Worm (Caenorhabditis elegans) whole organism, L2 larva: Measurements from ENCODE around the gene clec-141.
A peak's percentile ranks its signal among the peaks of the same experiment; 100 is the strongest.

Experiments
- C34F6.9 ChIP-seq: fragments of 150-350 bp; optimal IDR thresholded peaks from 2 replicates; lab custom pipeline; 2014; ENCODE audit warnings: missing biosample characterization, missing genetic modification characterization
- F13H6.1 ChIP-seq: sonication (generic microtip); optimal IDR thresholded peaks from 2 replicates; lab custom pipeline; 2016; ENCODE audit warnings: missing genetic modification characterization, missing compliant biosample characterization
- R02D3.7 ChIP-seq: fragments of 150-350 bp; optimal IDR thresholded peaks from 2 replicates; lab custom pipeline; 2014; ENCODE audit warnings: missing biosample characterization, missing genetic modification characterization
- Y55F3AM.14 ChIP-seq: fragments of 200-800 bp; sonication (Bioruptor generic); optimal IDR thresholded peaks from 2 replicates; lab custom pipeline; 2018; ENCODE audit warnings: mild to moderate bottlenecking, missing genetic modification characterization, missing compliant biosample characterization
- aly-2 ChIP-seq: fragments of 150-350 bp; optimal IDR thresholded peaks from 2 replicates; lab custom pipeline; 2014; ENCODE audit warnings: missing biosample characterization, missing genetic modification characterization
- ama-1 ChIP-seq: fragments of 150-350 bp; optimal IDR thresholded peaks from 2 replicates; lab custom pipeline; 2018; ENCODE audit warnings: inconsistent platforms
- ceh-16 ChIP-seq: fragments of 150-350 bp; optimal IDR thresholded peaks from 2 replicates; lab custom pipeline; 2014; ENCODE audit warnings: missing biosample characterization, missing genetic modification characterization
- ceh-82 ChIP-seq: fragments of 150-350 bp; optimal IDR thresholded peaks from 2 replicates; lab custom pipeline; 2014; ENCODE audit warnings: missing biosample characterization, missing genetic modification characterization
- dmd-4 ChIP-seq: sonication (generic microtip); optimal IDR thresholded peaks from 2 replicates; lab custom pipeline; 2017; ENCODE audit warnings: missing biosample characterization, missing genetic modification characterization
- egl-27 ChIP-seq: sonication (generic microtip); optimal IDR thresholded peaks from 3 replicates; lab custom pipeline; 2017; ENCODE audit warnings: missing biosample characterization, missing genetic modification reagents, missing genetic modification characterization
- elt-3 ChIP-seq: sonication (generic microtip); optimal IDR thresholded peaks from 2 replicates; lab custom pipeline; 2017; ENCODE audit warnings: missing biosample characterization, missing genetic modification characterization
- fos-1 ChIP-seq: fragments of 150-350 bp; optimal IDR thresholded peaks from 2 replicates; lab custom pipeline; 2014; ENCODE audit warnings: missing biosample characterization, missing genetic modification characterization
- gmeb-1 ChIP-seq: fragments of 150-350 bp; optimal IDR thresholded peaks from 2 replicates; lab custom pipeline; 2014; ENCODE audit warnings: missing biosample characterization, missing genetic modification characterization
- lin-11 ChIP-seq: fragments of 150-350 bp; sonication (generic microtip); optimal IDR thresholded peaks from 2 replicates; lab custom pipeline; 2014; ENCODE audit warnings: missing biosample characterization, missing genetic modification characterization, inconsistent platforms, mixed read lengths
- lin-39 ChIP-seq: fragments of 150-350 bp; optimal IDR thresholded peaks from 2 replicates; lab custom pipeline; 2014; ENCODE audit warnings: missing biosample characterization, missing genetic modification reagents, missing genetic modification characterization
- mbf-1 ChIP-seq: sonication (generic microtip); optimal IDR thresholded peaks from 2 replicates; lab custom pipeline; 2017; ENCODE audit warnings: missing biosample characterization, missing genetic modification characterization
- nhr-10 ChIP-seq: sonication (generic microtip); optimal IDR thresholded peaks from 2 replicates; lab custom pipeline; 2017; ENCODE audit warnings: missing biosample characterization, missing genetic modification characterization
- nhr-11 ChIP-seq: fragments of 150-350 bp; optimal IDR thresholded peaks from 2 replicates; lab custom pipeline; 2014; ENCODE audit warnings: missing biosample characterization, missing genetic modification characterization
- nhr-12 ChIP-seq: fragments of 150-350 bp; optimal IDR thresholded peaks from 2 replicates; lab custom pipeline; 2014; ENCODE audit warnings: missing biosample characterization, missing genetic modification characterization
- nhr-129 ChIP-seq: fragments of 150-350 bp; optimal IDR thresholded peaks from 2 replicates; lab custom pipeline; 2014; ENCODE audit warnings: missing biosample characterization, missing genetic modification characterization
- nhr-23 ChIP-seq: fragments of 150-350 bp; optimal IDR thresholded peaks from 2 replicates; lab custom pipeline; 2014; ENCODE audit warnings: missing biosample characterization, missing genetic modification reagents, missing genetic modification characterization
- nhr-25 ChIP-seq: fragments of 150-350 bp; sonication (generic microtip); optimal IDR thresholded peaks from 3 replicates; lab custom pipeline; 2014; ENCODE audit warnings: missing biosample characterization, missing genetic modification characterization
- nhr-6 ChIP-seq: fragments of 150-350 bp; optimal IDR thresholded peaks from 2 replicates; lab custom pipeline; 2014; ENCODE audit warnings: missing biosample characterization, missing genetic modification characterization
- nhr-77 ChIP-seq: fragments of 150-350 bp; optimal IDR thresholded peaks from 2 replicates; lab custom pipeline; 2014; ENCODE audit warnings: missing biosample characterization, missing genetic modification characterization
- sem-4 ChIP-seq: fragments of 150-350 bp; optimal IDR thresholded peaks from 2 replicates; lab custom pipeline; 2014; ENCODE audit warnings: missing biosample characterization, missing genetic modification reagents, missing genetic modification characterization
- skn-1 ChIP-seq: sonication (generic microtip); optimal IDR thresholded peaks from 2 replicates; lab custom pipeline; 2017; ENCODE audit warnings: missing biosample characterization, missing genetic modification characterization
- sma-3 ChIP-seq: sonication (generic microtip); optimal IDR thresholded peaks from 2 replicates; lab custom pipeline; 2016; ENCODE audit warnings: missing genetic modification reagents, missing genetic modification characterization, missing compliant biosample characterization
- sma-9 ChIP-seq, 2 experiments: fragments of 150-350 bp in 1 of 2; sonication (generic microtip) in 1 of 2; optimal IDR thresholded peaks; 2 replicates each; lab custom pipeline; 2014 to 2016; ENCODE audit warnings: missing genetic modification characterization in 2 of 2, mild to moderate bottlenecking in 1 of 2, missing biosample characterization in 1 of 2, missing compliant biosample characterization in 1 of 2, missing genetic modification reagents in 1 of 2, moderate library complexity in 1 of 2
- snpc-4 ChIP-seq: fragments of 150-350 bp; optimal IDR thresholded peaks from 2 replicates; lab custom pipeline; 2014; ENCODE audit warnings: missing biosample characterization, missing genetic modification characterization
- unc-39 ChIP-seq: fragments of 150-350 bp; optimal IDR thresholded peaks from 2 replicates; lab custom pipeline; 2014; ENCODE audit warnings: missing biosample characterization, missing genetic modification characterization
- unc-55 ChIP-seq: fragments of 150-350 bp; sonication (generic microtip); optimal IDR thresholded peaks from 3 replicates; lab custom pipeline; 2014; ENCODE audit warnings: missing biosample characterization, missing genetic modification reagents, missing genetic modification characterization
- unc-62 ChIP-seq: fragments of 150-350 bp; optimal IDR thresholded peaks from 2 replicates; lab custom pipeline; 2014; ENCODE audit warnings: missing biosample characterization, missing genetic modification reagents, missing genetic modification characterization
- zag-1 ChIP-seq: fragments of 150-350 bp; optimal IDR thresholded peaks from 2 replicates; lab custom pipeline; 2014; ENCODE audit warnings: missing biosample characterization, missing genetic modification characterization
- ztf-11 ChIP-seq: sonication (generic microtip); optimal IDR thresholded peaks from 2 replicates; lab custom pipeline; 2017; ENCODE audit warnings: missing biosample characterization, missing genetic modification characterization
- ztf-4 ChIP-seq: fragments of 150-350 bp; optimal IDR thresholded peaks from 2 replicates; lab custom pipeline; 2014; ENCODE audit warnings: missing biosample characterization, missing genetic modification characterization

The clec-141 gene

DNA sequence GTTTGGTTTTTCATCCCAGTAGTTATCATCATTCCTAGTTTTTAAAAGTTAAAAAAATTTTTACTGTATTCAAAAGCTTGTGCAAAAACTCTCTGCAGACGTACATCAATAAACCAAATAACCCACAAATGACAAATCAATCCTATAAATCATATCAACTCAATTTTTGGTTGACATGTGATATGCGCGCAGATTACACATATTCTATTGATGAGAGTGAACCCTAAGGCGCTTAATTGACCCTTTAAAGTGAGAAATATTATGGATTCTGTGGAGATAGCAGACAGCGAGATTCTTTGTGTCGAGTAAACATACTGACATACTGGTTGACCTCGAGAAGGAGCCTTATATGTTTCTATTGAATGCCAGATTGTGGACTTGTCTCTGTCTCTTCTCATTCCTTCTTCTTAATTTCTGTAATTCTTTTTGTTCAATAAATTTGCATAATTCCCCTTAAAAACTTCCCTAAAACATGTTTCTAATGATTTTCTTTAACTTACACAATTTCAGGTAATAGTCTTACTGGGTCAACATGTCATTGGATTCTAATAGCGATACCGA lies 8.8 kb upstream of the clec-141 start, which contains the start of gene EEED8.2:
TSS of gene EEED8.2 (plus strand) at position 511 of the 561 bp plus-strand sequence.
- no peak for TF ChIP-seq skn-1 (tag; lab: Kevin White, UChicago)
- no peak for TF ChIP-seq sem-4
- TF ChIP-seq nhr-129 (tag; lab: Kevin White, UChicago): no peak
- TF ChIP-seq ztf-4 (tag; lab: Kevin White, UChicago): no peak
- no peak for TF ChIP-seq sma-9 (GFP tag; optimal IDR thresholded peaks at IDR 0.05; lab: Kevin White, UChicago)
- TF ChIP-seq sma-9 (tag; optimal IDR thresholded peaks at IDR 0.05; lab: Kevin White, UChicago): no peak
- no peak for TF ChIP-seq ztf-11
- TF ChIP-seq dmd-4 (tag; lab: Kevin White, UChicago): no peak
- no peak for TF ChIP-seq nhr-77 (tag; lab: Kevin White, UChicago)
- no peak for TF ChIP-seq nhr-23 (tag; lab: Kevin White, UChicago)
- TF ChIP-seq nhr-12: no peak
- no peak for TF ChIP-seq snpc-4 (tag; lab: Kevin White, UChicago)
- no peak for TF ChIP-seq elt-3 (tag; lab: Kevin White, UChicago)
- TF ChIP-seq R02D3.7: no peak
- no peak for TF ChIP-seq nhr-11
- TF ChIP-seq lin-39 (tag; lab: Kevin White, UChicago): no peak
- TF ChIP-seq C34F6.9 (tag; lab: Kevin White, UChicago): no peak
- TF ChIP-seq unc-62 (GFP tag; lab: Kevin White, UChicago): no peak
- no peak for TF ChIP-seq F13H6.1 (tag; lab: Kevin White, UChicago)
- TF ChIP-seq nhr-10 (tag; lab: Kevin White, UChicago): no peak

DNA sequence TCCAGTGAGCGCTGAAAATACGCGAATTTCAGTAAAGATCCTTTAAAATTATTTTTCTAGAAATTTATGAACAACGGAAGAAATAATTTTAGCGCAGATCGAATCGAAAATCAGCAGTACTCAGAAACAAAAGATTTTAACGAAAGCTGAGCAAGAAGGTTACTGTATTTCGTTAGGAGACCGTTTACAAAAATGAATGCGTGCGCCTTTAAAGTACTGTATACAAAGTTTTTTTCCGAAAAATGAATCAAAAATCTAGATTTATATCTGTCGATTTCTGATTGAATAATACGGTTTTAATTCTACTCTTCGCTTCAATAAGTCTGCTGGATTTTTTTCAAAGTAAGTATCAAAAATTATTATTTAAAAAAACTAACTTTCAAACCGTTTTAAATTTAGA lies 6.6 kb upstream of the clec-141 start, which contains the start of the genes EEED8.14 and EEED8.3:
TSS of gene EEED8.14 (minus strand) at position 13 of the 400 bp plus-strand sequence.
TSS of gene EEED8.3 (plus strand) at position 237 of the 400 bp plus-strand sequence.
- no peak for TF ChIP-seq fos-1 (tag; lab: Kevin White, UChicago)
- TF ChIP-seq nhr-10 (tag; lab: Kevin White, UChicago): no peak
- no peak for TF ChIP-seq nhr-11
- no peak for TF ChIP-seq ztf-4 (tag; lab: Kevin White, UChicago)
- no peak for TF ChIP-seq egl-27 (tag; lab: Kevin White, UChicago)
- no peak for TF ChIP-seq lin-11 (tag; lab: Kevin White, UChicago)
- no peak for TF ChIP-seq aly-2 (tag; lab: Kevin White, UChicago)
- no peak for TF ChIP-seq nhr-12
- no peak for TF ChIP-seq zag-1
- TF ChIP-seq unc-62 (GFP tag; lab: Kevin White, UChicago): no peak
- no peak for TF ChIP-seq nhr-25 (tag; lab: Kevin White, UChicago)
- no peak for TF ChIP-seq dmd-4 (tag; lab: Kevin White, UChicago)
- TF ChIP-seq ceh-16: no peak
- no peak for TF ChIP-seq unc-39 (tag; lab: Kevin White, UChicago)
- TF ChIP-seq mbf-1 (tag; lab: Kevin White, UChicago): no peak
- TF ChIP-seq sma-3: no peak
- no peak for TF ChIP-seq snpc-4 (tag; lab: Kevin White, UChicago)
- no peak for TF ChIP-seq C34F6.9 (tag; lab: Kevin White, UChicago)
- TF ChIP-seq ztf-11: no peak
- TF ChIP-seq, all 48 proteins: peak for 0

DNA sequence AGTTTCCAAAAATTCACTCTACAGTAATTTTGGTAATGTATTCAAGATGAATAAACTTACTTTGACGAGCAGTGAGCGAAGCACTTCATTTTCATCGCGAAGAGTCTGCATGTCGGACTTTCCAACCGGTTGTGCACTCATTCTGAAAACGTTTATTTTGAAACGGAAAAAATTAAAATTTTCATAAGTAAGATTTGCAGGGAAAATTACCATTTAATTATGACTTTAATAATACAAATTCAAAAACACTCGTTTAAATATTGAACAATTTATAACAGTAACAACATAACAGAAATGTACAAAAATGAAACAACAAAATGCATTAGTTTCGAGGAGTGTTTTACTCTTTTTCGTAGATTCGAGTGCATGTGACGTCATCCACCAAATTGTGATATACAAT lies 5.0 kb upstream of the clec-141 start, which contains the start of the genes EEED8.13 and EEED8.18:
TSS of gene EEED8.13 (minus strand) at position 101 of the 400 bp plus-strand sequence.
TSS of gene EEED8.18 (minus strand) at position 144 of the 400 bp plus-strand sequence.
- TF ChIP-seq zag-1: no peak
- TF ChIP-seq ama-1 (lab: Kevin White, UChicago): no peak

DNA sequence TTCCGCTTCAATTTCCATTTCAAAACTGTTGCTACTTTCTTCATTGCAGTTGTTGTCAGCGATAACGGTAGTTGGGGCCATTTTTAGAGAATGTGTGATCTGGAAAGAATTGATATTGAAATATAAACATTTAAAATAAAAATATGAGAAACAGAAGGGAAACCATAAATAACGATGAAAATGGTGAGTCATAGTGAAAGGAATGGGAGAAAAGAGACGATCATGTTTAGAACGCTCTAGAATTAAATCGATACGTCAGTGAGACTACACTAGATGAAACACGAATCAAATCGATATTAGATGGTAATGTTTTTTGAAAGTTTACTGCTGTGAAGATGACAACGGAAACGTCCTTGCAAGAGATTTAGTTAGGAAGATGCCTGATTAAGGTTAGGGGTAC lies 1.5 kb upstream of the clec-141 start, which contains the start of the genes EEED8.12 and EEED8.4:
TSS of gene EEED8.12 (minus strand) at position 101 of the 400 bp plus-strand sequence.
TSS of gene EEED8.4 (plus strand) at position 396 of the 400 bp plus-strand sequence.
- TF ChIP-seq ceh-82 (tag; lab: Kevin White, UChicago) (no peak), nhr-6 (tag; lab: Kevin White, UChicago) (no peak)

DNA sequence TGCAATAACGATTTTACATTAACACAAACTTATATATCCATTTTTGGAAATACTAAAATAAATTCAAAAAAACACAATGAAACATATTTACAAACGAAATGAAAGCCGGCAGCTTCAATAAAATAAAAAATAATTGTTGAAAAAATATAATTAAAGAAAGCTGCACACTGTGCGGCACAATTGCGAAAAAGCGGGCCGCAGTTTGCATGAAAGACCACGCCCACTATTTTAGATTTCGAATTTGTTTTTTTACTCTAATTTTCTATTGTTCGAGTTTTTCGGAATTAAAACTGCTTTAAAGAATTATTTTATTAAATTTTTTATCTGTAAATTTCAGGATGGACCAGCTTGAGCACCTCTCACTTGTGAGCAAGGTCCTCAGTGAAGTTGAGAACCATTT lies 8.2 kb downstream of the clec-141 start, which contains the start of gene mog-5:
TSS of gene mog-5 (plus strand) at position 338 of the 400 bp plus-strand sequence.
- TF ChIP-seq aly-2 (tag; lab: Kevin White, UChicago) (no peak), sma-3 (no peak), C34F6.9 (tag; lab: Kevin White, UChicago) (peak; percentile 8), sem-4 (peak; percentile 12), fos-1 (tag; lab: Kevin White, UChicago) (no peak), gmeb-1 (tag; lab: Kevin White, UChicago) (peak; percentile 57), unc-55 (GFP tag; lab: Kevin White, UChicago) (peak; percentile 45), ceh-82 (tag; lab: Kevin White, UChicago) (no peak), ztf-4 (tag; lab: Kevin White, UChicago) (no peak), Y55F3AM.14 (no peak), ztf-11 (no peak)
